Fruit fly (Drosophila melanogaster) whole organism, embryonic: ENCODE measurements around the gene Awh.

Experiments
- Awh ChIP-seq: fragments of 200-800 bp; sonication (Bioruptor generic); IDR thresholded peaks from 2 replicates; pipeline ENCODE4, ENCODE4 v1.3.6; 2022; ENCODE audit warnings: missing biosample characterization, missing genetic modification characterization
- Bdp1 ChIP-seq: fragments of 200-800 bp; sonication (Bioruptor generic); optimal IDR thresholded peaks from 3 replicates; lab custom pipeline; 2016; ENCODE audit warnings: missing biosample characterization, missing genetic modification characterization
- Bteb2 ChIP-seq: fragments of 200-800 bp; sonication (Bioruptor generic); optimal IDR thresholded peaks from 2 replicates; lab custom pipeline; 2016; ENCODE audit warnings: missing biosample characterization, missing genetic modification characterization
- CG10462 ChIP-seq: fragments of 200-800 bp; sonication (Bioruptor generic); optimal IDR thresholded peaks from 2 replicates; lab custom pipeline; 2016; ENCODE audit warnings: missing biosample characterization, missing genetic modification characterization
- CG10979 ChIP-seq: fragments of 200-800 bp; sonication (Bioruptor generic); optimal IDR thresholded peaks from 2 replicates; lab custom pipeline; 2018; ENCODE audit warnings: missing biosample characterization, mild to moderate bottlenecking, missing genetic modification characterization, moderate library complexity
- CG11504 ChIP-seq: fragments of 200-800 bp; sonication (Bioruptor generic); optimal IDR thresholded peaks from 3 replicates; lab custom pipeline; 2019; ENCODE audit warnings: missing biosample characterization, mild to moderate bottlenecking, missing genetic modification characterization, moderate library complexity
- CG12071 ChIP-seq: fragments of 200-800 bp; sonication (Bioruptor generic); optimal IDR thresholded peaks from 3 replicates; lab custom pipeline; 2018; ENCODE audit warnings: missing biosample characterization, mild to moderate bottlenecking, missing genetic modification characterization
- CG12391 ChIP-seq: fragments of 200-800 bp; sonication (Bioruptor generic); optimal IDR thresholded peaks from 3 replicates; lab custom pipeline; 2018; ENCODE audit warnings: missing biosample characterization, mild to moderate bottlenecking, missing genetic modification characterization, moderate library complexity
- CG15601 ChIP-seq: fragments of 200-800 bp; sonication (Bioruptor generic); optimal IDR thresholded peaks from 3 replicates; lab custom pipeline; 2019; ENCODE audit warnings: missing biosample characterization, mild to moderate bottlenecking, missing genetic modification characterization, moderate library complexity
- CG17359 ChIP-seq: fragments of 200-800 bp; sonication (Bioruptor generic); optimal IDR thresholded peaks from 3 replicates; lab custom pipeline; 2018; ENCODE audit warnings: missing biosample characterization, mild to moderate bottlenecking, missing genetic modification characterization, moderate library complexity
- CG17829 ChIP-seq: fragments of 200-800 bp; optimal IDR thresholded peaks from 2 replicates; lab custom pipeline; 2019; ENCODE audit warnings: missing biosample characterization, mild to moderate bottlenecking, missing genetic modification characterization, moderate library complexity
- CG31441 ChIP-seq: fragments of 200-800 bp; sonication (Bioruptor generic); IDR thresholded peaks from 2 replicates; pipeline ENCODE4 v1.3.6; 2022; ENCODE audit warnings: missing biosample characterization, missing genetic modification characterization
- CG3281 ChIP-seq: fragments of 200-800 bp; sonication (Bioruptor generic); optimal IDR thresholded peaks from 3 replicates; lab custom pipeline; 2017; ENCODE audit warnings: missing biosample characterization, mild to moderate bottlenecking, missing genetic modification characterization
- CG33213 ChIP-seq: fragments of 200-800 bp; sonication (Bioruptor generic); optimal IDR thresholded peaks from 3 replicates; lab custom pipeline; 2016; ENCODE audit warnings: missing biosample characterization, missing genetic modification characterization
- CG5180 ChIP-seq: fragments of 200-800 bp; sonication (Bioruptor generic); optimal IDR thresholded peaks from 3 replicates; lab custom pipeline; 2017; ENCODE audit warnings: missing biosample characterization, missing genetic modification characterization, mild to moderate bottlenecking, moderate library complexity, missing genetic modification reagents
- CG7839 ChIP-seq: fragments of 200-800 bp; sonication (Bioruptor generic); optimal IDR thresholded peaks from 3 replicates; lab custom pipeline; 2018; ENCODE audit warnings: missing biosample characterization, mild to moderate bottlenecking, missing genetic modification characterization, moderate library complexity
- CG9817 ChIP-seq: fragments of 200-800 bp; sonication (Bioruptor generic); optimal IDR thresholded peaks from 2 replicates; lab custom pipeline; 2018; ENCODE audit warnings: missing biosample characterization, mild to moderate bottlenecking, missing genetic modification characterization, moderate library complexity
- Dek ChIP-seq: fragments of 200-800 bp; sonication (Bioruptor generic); optimal IDR thresholded peaks from 3 replicates; lab custom pipeline; 2019; ENCODE audit warnings: missing biosample characterization, mild to moderate bottlenecking, missing genetic modification characterization, moderate library complexity
- Dfd ChIP-seq, 2 experiments: fragments of >200 bp; optimal IDR thresholded peaks; 2 replicates each; lab custom pipeline; 2017; ENCODE audit warnings: missing biosample characterization in 2 of 2, missing genetic modification characterization in 2 of 2
- Dip2 ChIP-seq: fragments of 200-800 bp; sonication (Bioruptor generic); IDR thresholded peaks from 2 replicates; pipeline ENCODE4 v1.3.6; 2022; ENCODE audit warnings: missing biosample characterization, missing genetic modification characterization
- Doc3 ChIP-seq: fragments of 200-800 bp; sonication (Bioruptor generic); IDR thresholded peaks from 3 replicates; pipeline ENCODE4 v1.3.6; 2022; ENCODE audit warnings: missing biosample characterization, missing genetic modification characterization; ENCODE audit not compliant: partially characterized antibody
- Ets65A ChIP-seq: fragments of 200-800 bp; sonication (Bioruptor generic); peaks from one replicate; lab custom pipeline; 2016; ENCODE audit warnings: missing biosample characterization, missing genetic modification characterization
- Hand ChIP-seq: fragments of 200-800 bp; sonication (Bioruptor generic); optimal IDR thresholded peaks from 2 replicates; lab custom pipeline; 2017; ENCODE audit warnings: mild to moderate bottlenecking, missing biosample characterization, missing genetic modification reagents, missing genetic modification characterization
- Hey ChIP-seq: fragments of 200-800 bp; sonication (Bioruptor generic); optimal IDR thresholded peaks from 3 replicates; lab custom pipeline; 2018; ENCODE audit warnings: missing biosample characterization, mild to moderate bottlenecking, missing genetic modification characterization
- Hr51 ChIP-seq, 2 experiments: fragments of 200-800 bp; sonication (Bioruptor generic); optimal IDR thresholded peaks; 2 replicates in 1 of 2; 3 replicates in 1 of 2; lab custom pipeline; 2016 to 2018; ENCODE audit warnings: missing biosample characterization in 2 of 2, missing genetic modification characterization in 2 of 2, mild to moderate bottlenecking in 1 of 2, moderate library complexity in 1 of 2
- Med ChIP-seq: fragments of 200-800 bp; sonication (Bioruptor generic); peaks from one replicate; lab custom pipeline; 2016; ENCODE audit warnings: missing biosample characterization, missing genetic modification characterization, mild to moderate bottlenecking, inconsistent platforms, moderate library complexity
- Scr ChIP-seq: fragments of 200-800 bp; sonication (Bioruptor generic); IDR thresholded peaks from 2 replicates; pipeline ENCODE4 v1.3.6; 2022; ENCODE audit warnings: missing biosample characterization, missing genetic modification characterization; ENCODE audit not compliant: partially characterized antibody
- Xbp1 ChIP-seq: fragments of 200-800 bp; sonication (Bioruptor generic); optimal IDR thresholded peaks from 3 replicates; lab custom pipeline; 2016; ENCODE audit warnings: missing biosample characterization, mild to moderate bottlenecking, missing genetic modification characterization
- ase ChIP-seq: fragments of 200-800 bp; sonication (Bioruptor generic); IDR thresholded peaks from 3 replicates; pipeline ENCODE4 v1.3.6; 2022; ENCODE audit warnings: missing biosample characterization, missing genetic modification characterization
- ash1 ChIP-seq: fragments of 200-800 bp; sonication (Bioruptor generic); optimal IDR thresholded peaks from 2 replicates; lab custom pipeline; 2018; ENCODE audit warnings: missing biosample characterization, mild to moderate bottlenecking, missing genetic modification characterization
- bsh ChIP-seq, 2 experiments: fragments of 200-800 bp; sonication (Bioruptor generic); optimal IDR thresholded peaks; 2 replicates each; lab custom pipeline; 2017 to 2018; ENCODE audit warnings: mild to moderate bottlenecking in 2 of 2, missing biosample characterization in 2 of 2, missing genetic modification characterization in 2 of 2, moderate library complexity in 1 of 2
- cas ChIP-seq: fragments of 200-800 bp; sonication (Bioruptor generic); IDR thresholded peaks from 2 replicates; pipeline ENCODE4 v1.3.6; 2022; ENCODE audit warnings: missing biosample characterization, missing genetic modification characterization
- cg ChIP-seq: fragments of 200-800 bp; sonication (Bioruptor generic); optimal IDR thresholded peaks from 3 replicates; lab custom pipeline; 2019; ENCODE audit warnings: missing biosample characterization, mild to moderate bottlenecking, missing genetic modification characterization, moderate library complexity
- chinmo ChIP-seq: fragments of 200-800 bp; sonication (Bioruptor generic); IDR thresholded peaks from 4 replicates; pipeline ENCODE4 v1.3.6; 2022; ENCODE audit warnings: missing biosample characterization, missing genetic modification characterization; ENCODE audit not compliant: partially characterized antibody
- corto ChIP-seq: fragments of 200-800 bp; sonication (Bioruptor generic); optimal IDR thresholded peaks from 2 replicates; lab custom pipeline; 2016; ENCODE audit warnings: missing biosample characterization, mild to moderate bottlenecking, missing genetic modification characterization, moderate library complexity
- cwo ChIP-seq: fragments of 200-800 bp; sonication (Bioruptor generic); optimal IDR thresholded peaks from 3 replicates; lab custom pipeline; 2017; ENCODE audit warnings: missing biosample characterization, missing genetic modification characterization, mild to moderate bottlenecking, moderate library complexity, missing genetic modification reagents
- gcm2 ChIP-seq: fragments of 200-800 bp; sonication (Bioruptor generic); optimal IDR thresholded peaks from 2 replicates; lab custom pipeline; 2016; ENCODE audit warnings: missing biosample characterization, missing genetic modification characterization
- grau ChIP-seq: fragments of 200-800 bp; optimal IDR thresholded peaks from 3 replicates; lab custom pipeline; 2019; ENCODE audit warnings: missing biosample characterization, mild to moderate bottlenecking, missing genetic modification characterization, moderate library complexity
- nom ChIP-seq: fragments of 200-800 bp; sonication (Bioruptor generic); optimal IDR thresholded peaks from 2 replicates; lab custom pipeline; 2017; ENCODE audit warnings: missing biosample characterization, missing genetic modification characterization, mild to moderate bottlenecking, moderate library complexity, missing genetic modification reagents
- peb ChIP-seq: fragments of 200-800 bp; sonication (Bioruptor generic); IDR thresholded peaks from 2 replicates; pipeline ENCODE4 v1.3.6; 2022; ENCODE audit warnings: missing biosample characterization, missing genetic modification characterization
- pfk ChIP-seq: fragments of 200-800 bp; sonication (Bioruptor generic); optimal IDR thresholded peaks from 2 replicates; lab custom pipeline; 2018; ENCODE audit warnings: missing biosample characterization, mild to moderate bottlenecking, missing genetic modification characterization, moderate library complexity
- row ChIP-seq: fragments of 200-800 bp; sonication (Bioruptor generic); IDR thresholded peaks from 3 replicates; pipeline ENCODE4 v1.3.6; 2022; ENCODE audit warnings: missing biosample characterization, missing genetic modification characterization
- sens ChIP-seq: fragments of 200-800 bp; sonication (Bioruptor generic); peaks from one replicate; lab custom pipeline; 2016; ENCODE audit warnings: missing biosample characterization, missing genetic modification characterization
- tap ChIP-seq: fragments of 200-800 bp; optimal IDR thresholded peaks from 3 replicates; lab custom pipeline; 2019; ENCODE audit warnings: missing biosample characterization, mild to moderate bottlenecking, missing genetic modification characterization, moderate library complexity
- z ChIP-seq: fragments of 200-800 bp; sonication (Bioruptor generic); IDR thresholded peaks from 3 replicates; pipeline ENCODE4 v1.3.6; 2022; ENCODE audit warnings: missing biosample characterization, missing genetic modification characterization

Gene Awh

dm6 chr3L:3863462-3863861 lies 17.5 kb downstream of the Awh start (continued):
- TF ChIP-seq Hand (GFP tag; lab: Kevin White, UChicago), result no peak
- peak; percentile 39; the same call in 1 of the 2 replicates for TF ChIP-seq Awh (GFP tag; lab: Robert Waterston, UW)
- TF ChIP-seq Bteb2, result no peak
- peak; percentile 26 for TF ChIP-seq CG10979
- TF ChIP-seq CG12391 (tag; lab: Kevin White, UChicago), result peak; percentile 17

- no peak for TF ChIP-seq Hey (tag; lab: Kevin White, UChicago)
- no peak for TF ChIP-seq cas (GFP tag; lab: Robert Waterston, UW)
- peak; percentile 17 for TF ChIP-seq CG11504 (tag; lab: Kevin White, UChicago)
- no peak for TF ChIP-seq CG7839 (tag; lab: Kevin White, UChicago)
- no peak for TF ChIP-seq Hr51 (GFP tag; optimal IDR thresholded peaks at IDR 0.05; lab: Kevin White, UChicago)
- peak; percentile 50; the same call in 1 of the 2 replicates for TF ChIP-seq Awh (GFP tag; lab: Robert Waterston, UW)
These were observed 19.4 kb downstream of the Awh start for dm6 chr3L:3865290-3865891.

dm6 chr3L:3866429-3866828 lies 20.4 kb downstream of the Awh start:
- TF ChIP-seq Med (GFP tag; lab: Kevin White, UChicago) (peak; percentile 1), Doc3 (GFP tag; lab: Robert Waterston, UW) (no peak), Ets65A (peak; percentile 73), peb (no peak), CG3281 (no peak), CG33213 (GFP tag; lab: Kevin White, UChicago) (no peak), cwo (no peak), CG11504 (tag; lab: Kevin White, UChicago) (peak; percentile 89), row (GFP tag; lab: Robert Waterston, UW) (no peak), CG15601 (tag; lab: Kevin White, UChicago) (no peak), Dfd (GFP tag; optimal IDR thresholded peaks at IDR 0.05; lab: Kevin White, UChicago) (peak in 1 of 2 experiments; percentile 36), CG9817 (tag; lab: Kevin White, UChicago) (no peak), CG12071 (GFP tag; lab: Kevin White, UChicago) (no peak), nom (GFP tag; lab: Kevin White, UChicago) (no peak), ash1 (GFP tag; lab: Kevin White, UChicago) (no peak), Dek (tag; lab: Kevin White, UChicago) (no peak), Bdp1 (GFP tag; lab: Kevin White, UChicago) (no peak), Xbp1 (GFP tag; lab: Kevin White, UChicago) (no peak), sens (GFP tag; lab: Kevin White, UChicago) (peak; percentile 3), chinmo (GFP tag; lab: Robert Waterston, UW) (0 out of 4 replicates have a peak, but pooled peaks have one; percentile 12), z (GFP tag; lab: Robert Waterston, UW) (no peak), cg (GFP tag; lab: Kevin White, UChicago) (no peak), pfk (GFP tag; lab: Kevin White, UChicago) (no peak), CG5180 (GFP tag; lab: Kevin White, UChicago) (no peak)

DNA sequence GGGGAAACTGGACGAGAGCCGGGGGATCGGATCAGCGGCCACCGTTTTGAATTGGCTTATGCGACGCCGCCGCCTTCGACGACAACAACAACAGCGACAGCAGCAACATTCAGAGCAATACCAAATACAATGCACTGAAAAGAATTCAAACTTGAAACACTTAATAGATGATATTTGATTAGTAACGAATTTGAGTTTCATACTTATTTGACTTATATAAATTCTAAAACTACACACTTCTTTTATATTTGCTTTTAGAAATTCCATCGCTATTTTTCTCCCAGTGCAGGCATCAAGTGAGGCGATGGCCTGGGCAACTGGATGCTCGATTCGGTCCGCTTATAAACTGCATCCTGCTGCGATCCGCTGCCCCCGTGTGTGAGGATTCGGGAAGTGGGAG lies 22.0 kb downstream of the Awh start:
- TF ChIP-seq Scr (GFP tag; lab: Robert Waterston, UW) (no peak), CG17829 (tag; lab: Kevin White, UChicago) (peak; percentile 27), corto (peak; percentile 15), CG10462 (peak; percentile 16), ase (GFP tag; lab: Robert Waterston, UW) (0 out of 3 replicates have a peak, but pooled peaks have one; percentile 37), CG17359 (tag; lab: Kevin White, UChicago) (peak; percentile 1), CG31441 (GFP tag; lab: Robert Waterston, UW) (0 out of 2 replicates have a peak, but pooled peaks have one; percentile 18), tap (tag; lab: Kevin White, UChicago) (no peak), bsh (GFP tag; optimal IDR thresholded peaks at IDR 0.05; lab: Kevin White, UChicago) (peak; percentile 21 to 54), row (GFP tag; lab: Robert Waterston, UW) (peak; percentile 27; the same call in 1 of the 3 replicates), gcm2 (no peak), grau (tag; lab: Kevin White, UChicago) (peak; percentile 8), Dip2 (no peak)
